Worm (Caenorhabditis elegans): ENCODE measurements around the gene C01G6.9.

The C01G6.9 gene

ce11 chrII:9284358-9285170 lies 11.1 kb downstream of the C01G6.9 start:
- TF ChIP-seq nhr-28 (tag; optimal IDR thresholded peaks at IDR 0.05) (no peak), pha-4 (tag; optimal IDR thresholded peaks at IDR 0.05) (peak; percentile 71), nhr-67 (tag; optimal IDR thresholded peaks at IDR 0.05) (no peak), unc-62 (GFP tag; optimal IDR thresholded peaks at IDR 0.05) (no peak), R02D3.7 (tag; optimal IDR thresholded peaks at IDR 0.05) (no peak), nhr-76 (tag; optimal IDR thresholded peaks at IDR 0.05) (peak; percentile 7), nhr-77 (tag; optimal IDR thresholded peaks at IDR 0.05) (no peak), elt-1 (tag; optimal IDR thresholded peaks at IDR 0.05) (no peak), nhr-11 (tag; optimal IDR thresholded peaks at IDR 0.05) (no peak), sea-2 (GFP tag; optimal IDR thresholded peaks at IDR 0.05) (no peak), skn-1 (tag; optimal IDR thresholded peaks at IDR 0.05) (no peak), lsy-12 (tag; optimal IDR thresholded peaks at IDR 0.05) (no peak), aly-2 (tag; optimal IDR thresholded peaks at IDR 0.05) (no peak), nfya-1 (tag; optimal IDR thresholded peaks at IDR 0.05; ENCODE audit: insufficient read depth) (peak; percentile 81), nhr-237 (tag; optimal IDR thresholded peaks at IDR 0.05) (no peak), nhr-12 (tag; optimal IDR thresholded peaks at IDR 0.05) (no peak), ZK546.5 (tag; optimal IDR thresholded peaks at IDR 0.05) (no peak), snpc-4 (tag; optimal IDR thresholded peaks at IDR 0.05) (no peak), nhr-43 (tag; optimal IDR thresholded peaks at IDR 0.05; ENCODE audit: poor library complexity, severe bottlenecking) (no peak), daf-12 (tag; optimal IDR thresholded peaks at IDR 0.05) (no peak), jun-1 (tag; optimal IDR thresholded peaks at IDR 0.05) (no peak), lin-15B (tag; optimal IDR thresholded peaks at IDR 0.05) (no peak), pqm-1 (tag; optimal IDR thresholded peaks at IDR 0.05) (peak; percentile 72), ceh-16 (tag; optimal IDR thresholded peaks at IDR 0.05) (no peak), egl-5 (tag; optimal IDR thresholded peaks at IDR 0.05) (no peak), elt-3 (tag; optimal IDR thresholded peaks at IDR 0.05) (no peak), fos-1 (tag; optimal IDR thresholded peaks at IDR 0.05) (no peak), tbx-2 (tag; optimal IDR thresholded peaks at IDR 0.05) (no peak), ztf-4 (tag; optimal IDR thresholded peaks at IDR 0.05) (peak; percentile 34), ama-1 (optimal IDR thresholded peaks at IDR 0.05) (peak; percentile 19), nhr-25 (tag; optimal IDR thresholded peaks at IDR 0.05) (peak; percentile 19), hmg-11 (tag; optimal IDR thresholded peaks at IDR 0.05) (no peak), eor-1 (tag; optimal IDR thresholded peaks at IDR 0.05) (no peak), lin-39 (tag; optimal IDR thresholded peaks at IDR 0.05) (no peak), mdl-1 (tag; optimal IDR thresholded peaks at IDR 0.05) (no peak), elt-2 (tag; optimal IDR thresholded peaks at IDR 0.05) (peak; percentile 19), ceh-28 (tag; optimal IDR thresholded peaks at IDR 0.05) (no peak), unc-39 (tag; optimal IDR thresholded peaks at IDR 0.05) (no peak), fkh-2 (tag; optimal IDR thresholded peaks at IDR 0.05) (no peak), nhr-23 (tag; optimal IDR thresholded peaks at IDR 0.05) (no peak), mml-1 (tag; optimal IDR thresholded peaks at IDR 0.05) (no peak), egl-27 (tag; optimal IDR thresholded peaks at IDR 0.05) (no peak), fkh-10 (GFP tag; optimal IDR thresholded peaks at IDR 0.05) (no peak), ztf-11 (tag; optimal IDR thresholded peaks at IDR 0.05) (no peak), ceh-82 (tag; optimal IDR thresholded peaks at IDR 0.05) (no peak), zag-1 (tag; optimal IDR thresholded peaks at IDR 0.05) (no peak), ceh-9 (tag; optimal IDR thresholded peaks at IDR 0.05) (no peak)

All from whole organism, L3 larva.